Fruit fly (Drosophila melanogaster) whole organism, embryonic: ENCODE data around the gene CG3119.
A peak's percentile ranks its signal among the peaks of the same experiment; 100 is the strongest.

Experiments
- Atf6 ChIP-seq: fragments of 200-800 bp; sonication (Bioruptor generic); IDR thresholded peaks from 2 replicates; pipeline ENCODE4 v1.3.6; 2022; ENCODE audit warnings: missing biosample characterization, missing genetic modification characterization
- CG10321 ChIP-seq: fragments of 200-800 bp; sonication (Bioruptor generic); IDR thresholded peaks from 2 replicates; pipeline ENCODE4 v1.3.6; 2022; ENCODE audit warnings: missing biosample characterization, missing genetic modification characterization
- CG12104 ChIP-seq: fragments of 200-800 bp; sonication (Bioruptor generic); optimal IDR thresholded peaks from 3 replicates; lab custom pipeline; 2016; ENCODE audit warnings: missing biosample characterization, missing genetic modification characterization
- CG15696 ChIP-seq: fragments of 200-800 bp; sonication (Bioruptor generic); optimal IDR thresholded peaks from 2 replicates; lab custom pipeline; 2019; ENCODE audit warnings: missing biosample characterization, mild to moderate bottlenecking, missing genetic modification characterization, moderate library complexity
- CG31388 ChIP-seq: fragments of 200-800 bp; sonication (Bioruptor generic); optimal IDR thresholded peaks from 2 replicates; lab custom pipeline; 2016; ENCODE audit warnings: missing biosample characterization, missing genetic modification characterization
- CG34376 ChIP-seq: fragments of 200-800 bp; sonication (Bioruptor generic); optimal IDR thresholded peaks from 2 replicates; lab custom pipeline; 2018; ENCODE audit warnings: missing biosample characterization, mild to moderate bottlenecking, missing genetic modification characterization
- CG4404 ChIP-seq: fragments of 200-800 bp; sonication (Bioruptor generic); IDR thresholded peaks from 2 replicates; pipeline ENCODE4 v1.3.6; 2022; ENCODE audit warnings: missing biosample characterization, missing genetic modification characterization
- CG4617 ChIP-seq: fragments of 200-800 bp; sonication (Bioruptor generic); optimal IDR thresholded peaks from 3 replicates; lab custom pipeline; 2016; ENCODE audit warnings: missing biosample characterization, missing genetic modification characterization, borderline replicate concordance
- CG4707 ChIP-seq: fragments of 200-800 bp; sonication (Bioruptor generic); optimal IDR thresholded peaks from 2 replicates; lab custom pipeline; 2018; ENCODE audit warnings: missing biosample characterization, mild to moderate bottlenecking, missing genetic modification characterization, moderate library complexity
- CG7271 ChIP-seq: fragments of 200-800 bp; sonication (Bioruptor generic); optimal IDR thresholded peaks from 2 replicates; lab custom pipeline; 2018; ENCODE audit warnings: missing biosample characterization, mild to moderate bottlenecking, missing genetic modification characterization, moderate library complexity
- CG7987 ChIP-seq: fragments of 200-800 bp; sonication (Bioruptor generic); optimal IDR thresholded peaks from 2 replicates; lab custom pipeline; 2018; ENCODE audit warnings: missing biosample characterization, mild to moderate bottlenecking, missing genetic modification characterization, moderate library complexity
- CG8924 ChIP-seq: fragments of 200-800 bp; optimal IDR thresholded peaks from 3 replicates; lab custom pipeline; 2019; ENCODE audit warnings: missing biosample characterization, mild to moderate bottlenecking, missing genetic modification characterization, moderate library complexity
- D ChIP-seq, 2 experiments: fragments of 200-800 bp in 1 of 2; fragments of >200 bp in 1 of 2; sonication (Bioruptor generic) in 1 of 2; optimal IDR thresholded peaks; 2 replicates in 1 of 2; 3 replicates in 1 of 2; lab custom pipeline; 2017; ENCODE audit warnings: mild to moderate bottlenecking in 1 of 2, missing biosample characterization in 1 of 2, missing genetic modification characterization in 1 of 2, missing genetic modification reagents in 1 of 2
- ERR ChIP-seq: fragments of 200-800 bp; sonication (Bioruptor generic); optimal IDR thresholded peaks from 2 replicates; lab custom pipeline; 2016; ENCODE audit warnings: missing biosample characterization, missing genetic modification characterization
- HHEX ChIP-seq: fragments of 200-800 bp; sonication (Bioruptor generic); optimal IDR thresholded peaks from 3 replicates; lab custom pipeline; 2017; ENCODE audit warnings: missing biosample characterization, mild to moderate bottlenecking, missing genetic modification characterization, missing genetic modification reagents
- HLH54F ChIP-seq: fragments of 200-800 bp; sonication (Bioruptor generic); optimal IDR thresholded peaks from 3 replicates; lab custom pipeline; 2016; ENCODE audit warnings: missing biosample characterization, missing genetic modification characterization
- Hmr ChIP-seq: fragments of 200-800 bp; sonication (Bioruptor generic); optimal IDR thresholded peaks from 3 replicates; lab custom pipeline; 2017; ENCODE audit warnings: mild to moderate bottlenecking, missing biosample characterization, missing genetic modification reagents, missing genetic modification characterization
- Hmx ChIP-seq: fragments of 200-800 bp; sonication (Bioruptor generic); optimal IDR thresholded peaks from 2 replicates; lab custom pipeline; 2016; ENCODE audit warnings: missing biosample characterization, missing genetic modification characterization
- Lim3 ChIP-seq: fragments of 200-800 bp; sonication (Bioruptor generic); IDR thresholded peaks from 2 replicates; pipeline ENCODE4 v1.3.6; 2022; ENCODE audit warnings: missing biosample characterization, missing genetic modification characterization
- MBD-R2 ChIP-seq: fragments of 200-800 bp; sonication (Bioruptor generic); IDR thresholded peaks from 2 replicates; pipeline ENCODE4 v1.3.6; 2022; ENCODE audit warnings: missing biosample characterization, missing genetic modification characterization
- Max ChIP-seq: fragments of 200-800 bp; sonication (Bioruptor generic); optimal IDR thresholded peaks from 2 replicates; lab custom pipeline; 2016; ENCODE audit warnings: missing biosample characterization, mild to moderate bottlenecking, missing genetic modification characterization
- Mes4 ChIP-seq: fragments of 200-800 bp; sonication (Bioruptor generic); optimal IDR thresholded peaks from 2 replicates; lab custom pipeline; 2016; ENCODE audit warnings: missing biosample characterization, missing genetic modification characterization
- NC2β ChIP-seq: fragments of 200-800 bp; sonication (Bioruptor generic); optimal IDR thresholded peaks from 2 replicates; lab custom pipeline; 2016; ENCODE audit warnings: missing biosample characterization, missing genetic modification characterization
- Rx ChIP-seq: fragments of 200-800 bp; sonication (Bioruptor generic); IDR thresholded peaks from 2 replicates; pipeline ENCODE4 v1.3.6; 2022; ENCODE audit warnings: missing biosample characterization, missing genetic modification characterization
- Spps ChIP-seq: fragments of 200-800 bp; sonication (Bioruptor generic); optimal IDR thresholded peaks from 2 replicates; lab custom pipeline; 2018; ENCODE audit warnings: missing biosample characterization, mild to moderate bottlenecking, missing genetic modification characterization
- Usf ChIP-seq: fragments of 200-800 bp; sonication (Bioruptor generic); optimal IDR thresholded peaks from 2 replicates; lab custom pipeline; 2017; ENCODE audit warnings: missing genotype, missing biosample characterization, missing genetic modification characterization
- Vsx1 ChIP-seq: fragments of 200-800 bp; sonication (Bioruptor generic); optimal IDR thresholded peaks from 2 replicates; lab custom pipeline; 2017; ENCODE audit warnings: missing biosample characterization, mild to moderate bottlenecking, missing genetic modification characterization, missing genetic modification reagents
- az2 ChIP-seq: fragments of 200-800 bp; sonication (Bioruptor generic); optimal IDR thresholded peaks from 3 replicates; lab custom pipeline; 2016; ENCODE audit warnings: missing biosample characterization, missing genetic modification characterization
- bbx ChIP-seq: fragments of 200-800 bp; sonication (Bioruptor generic); IDR thresholded peaks from 2 replicates; pipeline ENCODE4 v1.3.6; 2022; ENCODE audit warnings: missing biosample characterization, missing genetic modification characterization; ENCODE audit not compliant: partially characterized antibody
- bcd ChIP-seq: fragments of 200-800 bp; sonication (Bioruptor generic); optimal IDR thresholded peaks from 2 replicates; lab custom pipeline; 2017; ENCODE audit warnings: missing biosample characterization, mild to moderate bottlenecking, missing genetic modification characterization
- cas ChIP-seq: fragments of 200-800 bp; sonication (Bioruptor generic); IDR thresholded peaks from 2 replicates; pipeline ENCODE4 v1.3.6; 2022; ENCODE audit warnings: missing biosample characterization, missing genetic modification characterization
- chm ChIP-seq: fragments of 200-800 bp; sonication (Bioruptor generic); IDR thresholded peaks from 2 replicates; pipeline ENCODE4 v1.3.6; 2022; ENCODE audit warnings: missing biosample characterization, missing genetic modification characterization
- croc ChIP-seq: fragments of 200-800 bp; sonication (Bioruptor generic); conservative IDR thresholded peaks from 3 replicates; pipeline ENCODE4 v1.3.6; 2022; ENCODE audit warnings: missing biosample characterization, missing genetic modification characterization
- dimm ChIP-seq: fragments of 200-800 bp; sonication (Bioruptor generic); IDR thresholded peaks from 2 replicates; pipeline ENCODE4 v1.3.6; 2022; ENCODE audit warnings: missing biosample characterization, missing genetic modification characterization
- fd3F ChIP-seq: fragments of 200-800 bp; sonication (Bioruptor generic); optimal IDR thresholded peaks from 2 replicates; lab custom pipeline; 2018; ENCODE audit warnings: missing biosample characterization, mild to moderate bottlenecking, missing genetic modification characterization, moderate library complexity
- gcm ChIP-seq: fragments of 200-800 bp; sonication (Bioruptor generic); optimal IDR thresholded peaks from 2 replicates; lab custom pipeline; 2019; ENCODE audit warnings: missing biosample characterization, mild to moderate bottlenecking, missing genetic modification characterization, moderate library complexity
- grau ChIP-seq: fragments of 200-800 bp; optimal IDR thresholded peaks from 3 replicates; lab custom pipeline; 2019; ENCODE audit warnings: missing biosample characterization, mild to moderate bottlenecking, missing genetic modification characterization, moderate library complexity
- insv ChIP-seq, 2 experiments: fragments of 200-800 bp; sonication (Bioruptor generic); optimal IDR thresholded peaks; 3 replicates each; lab custom pipeline; 2016 to 2018; ENCODE audit warnings: missing biosample characterization in 2 of 2, missing genetic modification characterization in 2 of 2
- nerfin-1 ChIP-seq: fragments of 200-800 bp; sonication (Bioruptor generic); optimal IDR thresholded peaks from 3 replicates; lab custom pipeline; 2019; ENCODE audit warnings: missing biosample characterization, mild to moderate bottlenecking, missing genetic modification characterization, moderate library complexity
- nmo ChIP-seq: fragments of 200-800 bp; sonication (Bioruptor generic); optimal IDR thresholded peaks from 2 replicates; lab custom pipeline; 2018; ENCODE audit warnings: missing biosample characterization, mild to moderate bottlenecking, missing genetic modification characterization, moderate library complexity
- otp ChIP-seq: fragments of 200-800 bp; sonication (Bioruptor generic); IDR thresholded peaks from 3 replicates; pipeline ENCODE4, ENCODE4 v1.3.6; 2022; ENCODE audit warnings: missing biosample characterization, missing genetic modification characterization
- psq ChIP-seq: fragments of 200-800 bp; sonication (Bioruptor generic); optimal IDR thresholded peaks from 2 replicates; lab custom pipeline; 2017; ENCODE audit warnings: missing biosample characterization, missing genetic modification characterization
- salm ChIP-seq: fragments of 200-800 bp; sonication (Bioruptor generic); optimal IDR thresholded peaks from 2 replicates; lab custom pipeline; 2018; ENCODE audit warnings: missing biosample characterization, mild to moderate bottlenecking, missing genetic modification characterization
- slbo ChIP-seq: fragments of 200-800 bp; sonication (Bioruptor generic); IDR thresholded peaks from 2 replicates; pipeline ENCODE4 v1.3.6; 2022; ENCODE audit warnings: missing biosample characterization, missing genetic modification characterization
- sob ChIP-seq: fragments of 200-800 bp; sonication (Bioruptor generic); IDR thresholded peaks from 2 replicates; pipeline ENCODE4 v1.3.6; 2022; ENCODE audit warnings: missing biosample characterization, missing genetic modification characterization
- tll ChIP-seq, 2 experiments: fragments of 200-800 bp in 1 of 2; fragments of >200 bp in 1 of 2; sonication (Bioruptor generic) in 1 of 2; optimal IDR thresholded peaks; 2 replicates each; lab custom pipeline; 2017 to 2019; ENCODE audit warnings: missing biosample characterization in 2 of 2, missing genetic modification characterization in 2 of 2, mild to moderate bottlenecking in 1 of 2, moderate library complexity in 1 of 2
- trem ChIP-seq: fragments of 200-800 bp; optimal IDR thresholded peaks from 3 replicates; lab custom pipeline; 2019; ENCODE audit warnings: missing biosample characterization, mild to moderate bottlenecking, missing genetic modification characterization, moderate library complexity
- ttk ChIP-seq: fragments of 200-800 bp; sonication (Bioruptor generic); IDR thresholded peaks from 2 replicates; pipeline ENCODE4 v2.1.2; 2022; ENCODE audit warnings: missing biosample characterization, missing genetic modification characterization
- tup ChIP-seq: fragments of 200-800 bp; sonication (Bioruptor generic); optimal IDR thresholded peaks from 2 replicates; lab custom pipeline; 2016; ENCODE audit warnings: missing biosample characterization, mild to moderate bottlenecking, missing genetic modification characterization, moderate library complexity
- unc-4 ChIP-seq: fragments of 200-800 bp; sonication (Bioruptor generic); IDR thresholded peaks from 2 replicates; pipeline ENCODE4 v1.3.6; 2022; ENCODE audit warnings: missing biosample characterization, missing genetic modification characterization; ENCODE audit not compliant: partially characterized antibody
- wdn ChIP-seq: fragments of 200-800 bp; sonication (Bioruptor generic); IDR thresholded peaks from 2 replicates; pipeline ENCODE4 v1.3.6; 2022; ENCODE audit warnings: missing biosample characterization, missing genetic modification characterization

The CG3119 gene

DNA sequence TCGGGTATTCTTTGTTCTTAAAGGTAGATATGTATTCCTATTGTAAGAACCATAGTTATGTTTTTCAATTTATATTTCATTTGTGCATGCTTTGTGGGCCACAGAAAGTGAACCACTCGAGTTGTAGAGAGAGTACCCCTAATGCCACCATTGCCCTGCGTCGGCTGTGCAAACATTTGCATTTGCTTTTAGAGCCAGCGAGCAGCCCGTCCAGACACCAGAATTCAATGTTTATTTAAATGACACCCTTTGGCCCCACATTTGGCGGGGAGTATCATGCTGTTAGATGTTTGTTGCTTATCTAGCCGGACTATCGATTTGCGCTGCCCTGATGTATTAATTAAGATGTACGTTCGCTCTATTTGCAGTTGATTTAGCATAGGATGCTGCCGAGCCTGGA is 27.0 kb upstream of the CG3119 start (continued):
- TF ChIP-seq ttk (GFP tag; lab: Robert Waterston, UW) (no peak), HHEX (peak; percentile 33), CG31388 (no peak), gcm (GFP tag; lab: Kevin White, UChicago) (peak; percentile 28), CG4707 (GFP tag; lab: Kevin White, UChicago) (no peak), tup (GFP tag; lab: Kevin White, UChicago) (peak; percentile 17), Atf6 (GFP tag; lab: Robert Waterston, UW) (no peak), CG34376 (GFP tag; lab: Kevin White, UChicago) (no peak), grau (tag; lab: Kevin White, UChicago) (no peak), Mes4 (GFP tag; lab: Kevin White, UChicago) (no peak), bcd (GFP tag; lab: Kevin White, UChicago) (no peak), CG7987 (GFP tag; lab: Kevin White, UChicago) (peak; percentile 57), slbo (GFP tag; lab: Robert Waterston, UW) (no peak), HLH54F (GFP tag; lab: Kevin White, UChicago) (no peak), Rx (GFP tag; lab: Robert Waterston, UW) (no peak), Max (GFP tag; lab: Kevin White, UChicago) (no peak), D (optimal IDR thresholded peaks at IDR 0.05; lab: Kevin White, UChicago) (no peak), D (GFP tag; optimal IDR thresholded peaks at IDR 0.05; lab: Kevin White, UChicago) (peak; percentile 4), unc-4 (GFP tag; lab: Robert Waterston, UW) (no peak), trem (tag; lab: Kevin White, UChicago) (no peak), Hmr (GFP tag; lab: Kevin White, UChicago) (peak; percentile 20), salm (tag; lab: Kevin White, UChicago) (no peak), CG4617 (no peak), otp (GFP tag; lab: Robert Waterston, UW) (peak; percentile 66; the same call in 1 of the 3 replicates), nerfin-1 (tag; lab: Kevin White, UChicago) (no peak), croc (GFP tag; lab: Robert Waterston, UW) (no peak), CG10321 (GFP tag; lab: Robert Waterston, UW) (no peak), CG15696 (peak; percentile 2), cas (GFP tag; lab: Robert Waterston, UW) (no peak), Lim3 (GFP tag; lab: Robert Waterston, UW) (no peak), CG4404 (GFP tag; lab: Robert Waterston, UW) (no peak), NC2β (GFP tag; lab: Kevin White, UChicago) (no peak), wdn (GFP tag; lab: Robert Waterston, UW) (no peak), MBD-R2 (GFP tag; lab: Robert Waterston, UW) (no peak), sob (GFP tag; lab: Robert Waterston, UW) (0 out of 2 replicates have a peak, but pooled peaks have one; percentile 5), chm (GFP tag; lab: Robert Waterston, UW) (no peak), nmo (no peak), az2 (GFP tag; lab: Kevin White, UChicago) (no peak), Usf (GFP tag; lab: Kevin White, UChicago) (no peak), Hmx (no peak), Spps (tag; lab: Kevin White, UChicago) (no peak), CG7271 (no peak), fd3F (GFP tag; lab: Kevin White, UChicago) (no peak), insv (GFP tag; optimal IDR thresholded peaks at IDR 0.05; lab: Kevin White, UChicago) (no peak), tll (GFP tag; optimal IDR thresholded peaks at IDR 0.05; lab: Kevin White, UChicago) (no peak), dimm (GFP tag; lab: Robert Waterston, UW) (no peak), bbx (no peak), CG12104 (GFP tag; lab: Kevin White, UChicago) (no peak), CG8924 (tag; lab: Kevin White, UChicago) (no peak), psq (GFP tag; lab: Kevin White, UChicago) (no peak), ERR (GFP tag; lab: Kevin White, UChicago) (no peak), Vsx1 (GFP tag; lab: Kevin White, UChicago) (no peak)
